Worm (Caenorhabditis elegans) whole organism, L4 larva: ENCODE data around the gene clec-183.

ENCODE experiments used
- D1046.2 ChIP-seq: fragments of 200-800 bp; sonication (Bioruptor generic); IDR thresholded peaks from 2 replicates; pipeline ENCODE4 v1.3.6; 2022; ENCODE audit warnings: missing genetic modification characterization, missing compliant biosample characterization
- T20F7.1 ChIP-seq: fragments of 200-800 bp; sonication (Bioruptor generic); optimal IDR thresholded peaks from 2 replicates; lab custom pipeline; 2018; ENCODE audit warnings: mild to moderate bottlenecking, missing genetic modification characterization, missing compliant biosample characterization
- aha-1 ChIP-seq: fragments of 150-350 bp; peaks from one replicate; lab custom pipeline; 2014; ENCODE audit warnings: missing biosample characterization, missing genetic modification characterization
- attf-4 ChIP-seq: sonication (generic microtip); optimal IDR thresholded peaks from 3 replicates; lab custom pipeline; 2017; ENCODE audit warnings: missing biosample characterization, missing genetic modification characterization
- ceh-20 ChIP-seq: fragments of 200-800 bp; sonication (Bioruptor generic); IDR thresholded peaks from 2 replicates; pipeline ENCODE4 v1.3.6; 2022; ENCODE audit warnings: missing genetic modification reagents, missing genetic modification characterization, missing compliant biosample characterization
- ceh-28 ChIP-seq: fragments of 150-350 bp; optimal IDR thresholded peaks from 2 replicates; lab custom pipeline; 2014; ENCODE audit warnings: missing biosample characterization, missing genetic modification reagents, missing genetic modification characterization
- ceh-62 ChIP-seq: sonication (generic microtip); optimal IDR thresholded peaks from 2 replicates; lab custom pipeline; 2017; ENCODE audit warnings: missing biosample characterization, missing genetic modification characterization
- ces-1 ChIP-seq: fragments of 150-350 bp; sonication (generic microtip); optimal IDR thresholded peaks from 4 replicates; lab custom pipeline; 2014; ENCODE audit warnings: missing biosample characterization, missing genetic modification reagents, missing genetic modification characterization
- cey-2 ChIP-seq: sonication (generic microtip); optimal IDR thresholded peaks from 3 replicates; lab custom pipeline; 2017; ENCODE audit warnings: missing genetic modification characterization, mild to moderate bottlenecking, missing compliant biosample characterization, antibody characterized with exemption, borderline replicate concordance; ENCODE audit not compliant: insufficient read depth
- ctbp-1 ChIP-seq: fragments of 200-800 bp; sonication (Bioruptor generic); IDR thresholded peaks from 2 replicates; pipeline ENCODE4 v1.3.6; 2022; ENCODE audit warnings: missing genetic modification reagents, missing genetic modification characterization, missing compliant biosample characterization
- daf-16 ChIP-seq, 3 experiments: sonication (generic microtip); optimal IDR thresholded peaks; 2 replicates each; lab custom pipeline; 2016 to 2017; ENCODE audit warnings: missing genetic modification characterization in 3 of 3, missing genetic modification reagents in 3 of 3, mild to moderate bottlenecking in 2 of 3, missing compliant biosample characterization in 2 of 3, missing biosample characterization in 1 of 3, moderate library complexity in 1 of 3
- dmd-6 ChIP-seq: fragments of 200-800 bp; sonication (Bioruptor generic); IDR thresholded peaks from 2 replicates; pipeline ENCODE4 v1.3.6; 2022; ENCODE audit warnings: missing genetic modification reagents, missing genetic modification characterization, missing compliant biosample characterization
- dmd-8 ChIP-seq: fragments of 200-800 bp; sonication (Bioruptor generic); IDR thresholded peaks from 2 replicates; pipeline ENCODE4 v1.3.6; 2022; ENCODE audit warnings: missing genetic modification characterization, missing compliant biosample characterization
- dpl-1 ChIP-seq: fragments of 150-350 bp; optimal IDR thresholded peaks from 2 replicates; lab custom pipeline; 2014; ENCODE audit warnings: missing biosample characterization, missing genetic modification reagents, missing genetic modification characterization
- duxl-1 ChIP-seq: sonication (generic microtip); optimal IDR thresholded peaks from 2 replicates; lab custom pipeline; 2016; ENCODE audit warnings: mild to moderate bottlenecking, missing genetic modification characterization, moderate library complexity, missing compliant biosample characterization; ENCODE audit not compliant: poor library complexity
- dve-1 ChIP-seq: sonication (generic microtip); optimal IDR thresholded peaks from 2 replicates; lab custom pipeline; 2017; ENCODE audit warnings: antibody characterized with exemption, mild to moderate bottlenecking, missing genetic modification characterization, missing compliant biosample characterization; ENCODE audit not compliant: insufficient read depth
- egl-27 ChIP-seq: sonication (generic microtip); optimal IDR thresholded peaks from 3 replicates; lab custom pipeline; 2017; ENCODE audit warnings: missing biosample characterization, missing genetic modification reagents, missing genetic modification characterization
- fkh-10 ChIP-seq: fragments of 150-350 bp; optimal IDR thresholded peaks from 2 replicates; lab custom pipeline; 2014; ENCODE audit warnings: missing biosample characterization, missing genetic modification reagents, missing genetic modification characterization
- gei-8 ChIP-seq: fragments of 200-800 bp; sonication (Bioruptor generic); optimal IDR thresholded peaks from 2 replicates; lab custom pipeline; 2018; ENCODE audit warnings: mild to moderate bottlenecking, missing genetic modification characterization, missing compliant biosample characterization
- hif-1 ChIP-seq, 2 experiments: sonication (generic microtip); optimal IDR thresholded peaks; 2 replicates each; lab custom pipeline; 2016 to 2017; ENCODE audit warnings: missing compliant biosample characterization in 2 of 2, missing genetic modification characterization in 2 of 2, missing genetic modification reagents in 2 of 2, missing genotype in 2 of 2, mild to moderate bottlenecking in 1 of 2
- hlh-11 ChIP-seq: fragments of 200-800 bp; sonication (Bioruptor generic); optimal IDR thresholded peaks from 2 replicates; lab custom pipeline; 2018; ENCODE audit warnings: mild to moderate bottlenecking, missing genetic modification characterization, missing compliant biosample characterization
- hlh-30 ChIP-seq: sonication (generic microtip); optimal IDR thresholded peaks from 2 replicates; lab custom pipeline; 2017; ENCODE audit warnings: antibody characterized with exemption, mild to moderate bottlenecking, missing genetic modification characterization, missing compliant biosample characterization; ENCODE audit not compliant: insufficient read depth
- hmg-1.1 ChIP-seq: fragments of 200-800 bp; sonication (Bioruptor generic); IDR thresholded peaks from 2 replicates; pipeline ENCODE4 v1.3.6; 2022; ENCODE audit warnings: missing genetic modification reagents, missing genetic modification characterization, missing compliant biosample characterization
- lin-1 ChIP-seq: fragments of 200-800 bp; sonication (Bioruptor generic); IDR thresholded peaks from 2 replicates; pipeline ENCODE4 v1.3.6; 2022; ENCODE audit warnings: missing genetic modification reagents, missing genetic modification characterization, missing compliant biosample characterization
- lin-38 ChIP-seq: fragments of 200-800 bp; sonication (Bioruptor generic); IDR thresholded peaks from 2 replicates; pipeline ENCODE4 v1.3.6; 2022; ENCODE audit warnings: missing genetic modification reagents, missing genetic modification characterization, missing compliant biosample characterization
- lin-39 ChIP-seq: fragments of 150-350 bp; optimal IDR thresholded peaks from 2 replicates; lab custom pipeline; 2014; ENCODE audit warnings: missing biosample characterization, missing genetic modification reagents, missing genetic modification characterization
- lsy-2 ChIP-seq, 2 experiments: fragments of 150-350 bp in 1 of 2; sonication (generic microtip) in 1 of 2; optimal IDR thresholded peaks; 2 replicates each; lab custom pipeline; 2014 to 2017; ENCODE audit warnings: missing biosample characterization in 2 of 2, missing genetic modification characterization in 2 of 2
- madf-5 ChIP-seq, 2 experiments: fragments of 200-800 bp; sonication (Bioruptor generic); IDR thresholded peaks; 2 replicates each; pipeline ENCODE4 v1.3.6; 2022; ENCODE audit warnings: missing compliant biosample characterization in 2 of 2, missing genetic modification characterization in 2 of 2
- madf-9 ChIP-seq: fragments of 200-800 bp; sonication (Bioruptor generic); conservative IDR thresholded peaks from 2 replicates; pipeline ENCODE4 v1.3.6; 2022; ENCODE audit warnings: missing genetic modification reagents, missing genetic modification characterization, missing compliant biosample characterization
- mdl-1 ChIP-seq, 2 experiments: fragments of 150-350 bp in 1 of 2; sonication (generic microtip) in 1 of 2; optimal IDR thresholded peaks; 2 replicates each; lab custom pipeline; 2014 to 2017; ENCODE audit warnings: missing biosample characterization in 2 of 2, missing genetic modification characterization in 2 of 2
- mep-1 ChIP-seq: fragments of 150-350 bp; sonication (generic microtip); optimal IDR thresholded peaks from 3 replicates; lab custom pipeline; 2014; ENCODE audit warnings: missing biosample characterization, missing genetic modification characterization
- mes-2 ChIP-seq: sonication (generic microtip); optimal IDR thresholded peaks from 2 replicates; lab custom pipeline; 2016; ENCODE audit warnings: missing genotype, mild to moderate bottlenecking, missing genetic modification characterization, missing compliant biosample characterization; ENCODE audit not compliant: poor library complexity, severe bottlenecking
- mxl-2 ChIP-seq: fragments of 200-800 bp; sonication (Bioruptor generic); conservative IDR thresholded peaks from 2 replicates; pipeline ENCODE4 v1.3.6; 2022; ENCODE audit warnings: missing genetic modification reagents, missing genetic modification characterization, missing compliant biosample characterization
- nhr-11 ChIP-seq: fragments of 150-350 bp; optimal IDR thresholded peaks from 2 replicates; lab custom pipeline; 2014; ENCODE audit warnings: missing biosample characterization, missing genetic modification characterization
- nhr-111 ChIP-seq: fragments of 200-800 bp; sonication (Bioruptor generic); optimal IDR thresholded peaks from 2 replicates; lab custom pipeline; 2018; ENCODE audit warnings: mild to moderate bottlenecking, missing genetic modification characterization, missing compliant biosample characterization
- nhr-28 ChIP-seq: fragments of 150-350 bp; optimal IDR thresholded peaks from 2 replicates; lab custom pipeline; 2014; ENCODE audit warnings: missing biosample characterization, missing genetic modification characterization
- nhr-77 ChIP-seq: fragments of 150-350 bp; optimal IDR thresholded peaks from 2 replicates; lab custom pipeline; 2014; ENCODE audit warnings: missing biosample characterization, missing genetic modification characterization
- pha-4 ChIP-seq, 2 experiments: fragments of 150-350 bp in 1 of 2; fragments of 200-800 bp in 1 of 2; sonication (Bioruptor generic) in 1 of 2; IDR thresholded peaks in 1 of 2; optimal IDR thresholded peaks in 1 of 2; 2 replicates each; pipeline versions ENCODE4 v1.3.6 to Lab custom; 2014 to 2022; ENCODE audit warnings: missing genetic modification characterization in 2 of 2, missing genetic modification reagents in 2 of 2, missing biosample characterization in 1 of 2, missing compliant biosample characterization in 1 of 2
- pqm-1 ChIP-seq: sonication (generic microtip); optimal IDR thresholded peaks from 2 replicates; lab custom pipeline; 2017; ENCODE audit warnings: missing biosample characterization, missing genetic modification characterization
- set-16 ChIP-seq: fragments of 200-800 bp; sonication (Bioruptor generic); IDR thresholded peaks from 2 replicates; pipeline ENCODE4 v1.3.6; 2022; ENCODE audit warnings: missing genetic modification reagents, missing genetic modification characterization, missing compliant biosample characterization
- snpc-4 ChIP-seq: fragments of 150-350 bp; optimal IDR thresholded peaks from 2 replicates; lab custom pipeline; 2014; ENCODE audit warnings: missing biosample characterization, missing genetic modification characterization
- spr-3 ChIP-seq: fragments of 200-800 bp; sonication (Bioruptor generic); optimal IDR thresholded peaks from 2 replicates; lab custom pipeline; 2018; ENCODE audit warnings: mild to moderate bottlenecking, missing genetic modification characterization, missing compliant biosample characterization
- tra-1 ChIP-seq: fragments of 200-800 bp; sonication (Bioruptor generic); IDR thresholded peaks from 2 replicates; pipeline ENCODE4 v1.3.6; 2022; ENCODE audit warnings: missing genetic modification reagents, missing genetic modification characterization, missing compliant biosample characterization
- unc-39 ChIP-seq: sonication (generic microtip); optimal IDR thresholded peaks from 2 replicates; lab custom pipeline; 2017; ENCODE audit warnings: missing biosample characterization, missing genetic modification characterization
- zip-11 ChIP-seq: fragments of 200-800 bp; sonication (Bioruptor generic); IDR thresholded peaks from 2 replicates; pipeline ENCODE4 v1.3.6; 2022; ENCODE audit warnings: missing genetic modification characterization, missing compliant biosample characterization
- ztf-11 ChIP-seq: fragments of 150-350 bp; optimal IDR thresholded peaks from 2 replicates; lab custom pipeline; 2014; ENCODE audit warnings: missing biosample characterization, missing genetic modification characterization
- ztf-7 ChIP-seq: fragments of 150-350 bp; optimal IDR thresholded peaks from 2 replicates; lab custom pipeline; 2014; ENCODE audit warnings: missing biosample characterization, missing genetic modification characterization

clec-183 gene

ce11 chrIV:9335552-9336251, 7.9 kb downstream of the clec-183 start, which contains the start of the genes coa-4 and T20D3.14:
TSS of gene coa-4 (minus strand) at chrIV:9335602.
TSS of gene T20D3.14 (minus strand) at chrIV:9335909.
- TF ChIP-seq aha-1 (tag; lab: Kevin White, UChicago) (peak; percentile 63), lin-1 (GFP tag; lab: Robert Waterston, UW) (peak; percentile 49; the same call in 1 of the 2 replicates), mes-2 (tag; lab: Kevin White, UChicago) (peak; percentile 56), dmd-6 (GFP tag; lab: Robert Waterston, UW) (peak; percentile 75), dve-1 (tag; lab: Kevin White, UChicago) (peak; percentile 69), hmg-1.1 (GFP tag; lab: Robert Waterston, UW) (0 out of 2 replicates have a peak, but pooled peaks have one; percentile 40), mxl-2 (GFP tag; lab: Robert Waterston, UW) (no peak), hlh-11 (tag; lab: Kevin White, UChicago) (peak; percentile 64), madf-5 (GFP tag; IDR thresholded peaks at IDR 0.05; lab: Robert Waterston, UW) (no peak), nhr-11 (tag; lab: Kevin White, UChicago) (no peak), ctbp-1 (no peak), snpc-4 (no peak), attf-4 (no peak), ceh-28 (no peak), pqm-1 (tag; lab: Kevin White, UChicago) (peak; percentile 24), dpl-1 (GFP tag; lab: Kevin White, UChicago) (peak; percentile 35), fkh-10 (GFP tag; lab: Kevin White, UChicago) (no peak), lsy-2 (tag; optimal IDR thresholded peaks at IDR 0.05; lab: Kevin White, UChicago) (peak in 1 of 2 experiments; percentile 57), gei-8 (GFP tag; lab: Kevin White, UChicago) (no peak), hif-1 (tag; optimal IDR thresholded peaks at IDR 0.05; lab: Kevin White, UChicago) (no peak), spr-3 (GFP tag; lab: Kevin White, UChicago) (no peak), zip-11 (GFP tag; lab: Robert Waterston, UW) (no peak), pha-4 (GFP tag; IDR thresholded peaks at IDR 0.05; lab: Robert Waterston, UW) (no peak), pha-4 (tag; optimal IDR thresholded peaks at IDR 0.05; lab: Kevin White, UChicago) (peak; percentile 40), nhr-28 (peak; percentile 27), T20F7.1 (no peak), unc-39 (tag; lab: Kevin White, UChicago) (no peak), madf-9 (GFP tag; lab: Robert Waterston, UW) (no peak), cey-2 (tag; lab: Kevin White, UChicago) (no peak), ztf-7 (tag; lab: Kevin White, UChicago) (no peak), ces-1 (GFP tag; lab: Kevin White, UChicago) (no peak), egl-27 (tag; lab: Kevin White, UChicago) (no peak), nhr-111 (GFP tag; lab: Kevin White, UChicago) (no peak), ztf-11 (tag; lab: Kevin White, UChicago) (no peak), mdl-1 (tag; optimal IDR thresholded peaks at IDR 0.05; lab: Kevin White, UChicago) (no peak), tra-1 (GFP tag; lab: Robert Waterston, UW) (no peak), hlh-30 (tag; lab: Kevin White, UChicago) (peak; percentile 57), lin-39 (no peak), dmd-8 (GFP tag; lab: Robert Waterston, UW) (no peak), lin-38 (GFP tag; lab: Robert Waterston, UW) (peak; percentile 29; the same call in 1 of the 2 replicates), ceh-20 (0 out of 2 replicates have a peak, but pooled peaks have one; percentile 8), daf-16 (GFP tag; optimal IDR thresholded peaks at IDR 0.05; lab: Kevin White, UChicago) (no peak), daf-16 (tag; optimal IDR thresholded peaks at IDR 0.05; lab: Kevin White, UChicago) (peak; percentile 64), D1046.2 (GFP tag; lab: Robert Waterston, UW) (no peak), set-16 (GFP tag; lab: Robert Waterston, UW) (no peak), ceh-62 (tag; lab: Kevin White, UChicago) (no peak), nhr-77 (tag; lab: Kevin White, UChicago) (peak; percentile 23), duxl-1 (tag; lab: Kevin White, UChicago) (no peak), mep-1 (peak; percentile 55)
- TF ChIP-seq, all 104 proteins: peak for 18
